Worm (Caenorhabditis elegans): ENCODE data around the gene asp-12.

DNA sequence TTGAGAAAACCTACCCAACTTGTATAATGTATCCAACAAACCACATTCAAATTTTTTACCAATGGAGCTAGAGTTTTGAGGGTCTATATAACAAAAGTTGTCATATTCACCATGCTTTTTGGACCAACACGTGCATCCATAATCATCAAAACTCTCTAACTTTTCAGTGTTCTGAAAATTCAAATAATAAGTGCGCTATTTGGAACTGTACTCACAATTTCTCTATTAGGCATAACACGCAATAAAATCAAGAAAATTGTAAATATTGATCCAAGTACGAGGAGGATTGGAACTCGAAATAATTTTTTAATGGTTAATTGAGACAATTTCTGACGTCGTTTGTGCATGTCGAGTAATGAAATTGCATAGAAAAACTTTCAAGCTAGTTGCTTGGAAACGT is 29.1 kb upstream of the asp-12 start, which contains the start of gene C16D9.3:
- no peak for TF ChIP-seq nhr-237 (tag; optimal IDR thresholded peaks at IDR 0.05)
- no peak for TF ChIP-seq fos-1 (tag; optimal IDR thresholded peaks at IDR 0.05)
- TF ChIP-seq unc-62 (GFP tag; optimal IDR thresholded peaks at IDR 0.05): no peak
- no peak for TF ChIP-seq snpc-4 (tag; optimal IDR thresholded peaks at IDR 0.05)
- no peak for TF ChIP-seq nhr-76 (tag; optimal IDR thresholded peaks at IDR 0.05)
- TF ChIP-seq nhr-77 (tag; optimal IDR thresholded peaks at IDR 0.05): no peak
- TF ChIP-seq hmg-11 (tag; optimal IDR thresholded peaks at IDR 0.05): no peak
- TF ChIP-seq elt-2 (tag; optimal IDR thresholded peaks at IDR 0.05): no peak
- no peak for TF ChIP-seq ceh-16 (tag; optimal IDR thresholded peaks at IDR 0.05)
- no peak for TF ChIP-seq mdl-1 (tag; optimal IDR thresholded peaks at IDR 0.05)
- no peak for TF ChIP-seq pqm-1 (tag; optimal IDR thresholded peaks at IDR 0.05)
- TF ChIP-seq pha-4 (tag; optimal IDR thresholded peaks at IDR 0.05): no peak
- no peak for TF ChIP-seq lin-39 (tag; optimal IDR thresholded peaks at IDR 0.05)
- TF ChIP-seq aly-2 (tag; optimal IDR thresholded peaks at IDR 0.05): no peak
